Fruit fly (Drosophila melanogaster): ENCODE data around the gene CG13895.

The CG13895 gene

DNA sequence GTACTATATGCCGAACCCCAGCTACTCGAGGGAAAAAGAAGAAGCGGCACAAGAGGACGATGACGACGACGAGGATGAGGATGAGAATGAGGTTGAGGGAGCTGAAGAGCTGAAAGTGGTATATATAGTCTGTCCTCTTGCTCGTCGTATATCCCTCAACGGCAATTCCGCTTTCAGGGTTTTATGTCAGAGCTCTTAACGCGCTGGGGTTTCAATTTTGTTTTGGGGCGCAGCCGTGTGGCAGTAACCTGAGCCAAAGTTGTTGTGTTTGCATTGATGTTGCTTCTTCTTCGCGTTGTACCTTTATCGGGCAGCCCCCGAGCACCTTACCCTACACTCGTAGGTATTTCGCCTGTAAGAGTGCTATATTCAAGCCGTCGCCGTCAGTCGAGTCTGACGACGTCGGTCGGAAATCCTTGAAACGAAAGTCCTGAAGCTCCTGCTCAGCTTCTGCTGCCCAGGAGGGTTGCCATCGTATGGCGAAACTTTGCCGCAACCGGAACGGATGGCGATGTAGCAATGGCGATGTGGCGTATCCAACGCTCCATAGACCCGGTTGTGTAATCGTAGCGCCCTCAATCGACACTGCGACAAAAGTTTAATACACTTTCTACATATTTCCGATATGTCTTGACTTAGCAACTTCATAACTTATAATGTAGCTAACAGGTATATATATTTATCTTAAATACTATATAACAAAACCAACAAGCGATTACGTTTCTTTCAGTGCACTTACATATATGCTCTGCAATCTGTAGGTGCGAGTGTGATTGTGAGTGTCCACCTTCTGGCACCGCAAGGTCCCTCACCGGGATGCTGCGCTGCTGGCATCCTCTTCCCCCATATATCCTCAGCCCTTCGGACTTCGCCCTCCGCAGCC lies 3.1 kb downstream of the CG13895 start (continued):
- TF ChIP-seq CG15269 (tag; optimal IDR thresholded peaks at IDR 0.05) (no peak), ara (GFP tag; IDR thresholded peaks at IDR 0.05) (peak; percentile 56; the same call in 1 of the 2 replicates), CG34422 (GFP tag; IDR thresholded peaks at IDR 0.05) (0 out of 3 replicates have a peak, but pooled peaks have one; percentile 33), Doc3 (GFP tag; IDR thresholded peaks at IDR 0.05; ENCODE audit: partially characterized antibody) (no peak), CG13424 (tag; optimal IDR thresholded peaks at IDR 0.05) (no peak), CG10321 (GFP tag; IDR thresholded peaks at IDR 0.05) (no peak), Rx (GFP tag; IDR thresholded peaks at IDR 0.05) (no peak), Kr (GFP tag; optimal IDR thresholded peaks at IDR 0.05) (no peak), Myb (GFP tag; optimal IDR thresholded peaks at IDR 0.05) (no peak), Nf-YA (GFP tag; IDR thresholded peaks at IDR 0.05) (0 out of 2 replicates have a peak, but pooled peaks have one; percentile 25), chm (GFP tag; IDR thresholded peaks at IDR 0.05) (no peak), Oaz (GFP tag; IDR thresholded peaks at IDR 0.05) (no peak), CG11695 (GFP tag; IDR thresholded peaks at IDR 0.05) (0 out of 3 replicates have a peak, but pooled peaks have one; percentile 11), CG11456 (GFP tag; IDR thresholded peaks at IDR 0.05) (no peak), Ets65A (GFP tag) (peak; percentile 74), dysf (GFP tag; IDR thresholded peaks at IDR 0.05) (peak; percentile 56), repo (GFP tag; optimal IDR thresholded peaks at IDR 0.05) (no peak), CG13296 (GFP tag; optimal IDR thresholded peaks at IDR 0.05) (no peak), Opbp (GFP tag; IDR thresholded peaks at IDR 0.05; ENCODE audit: partially characterized antibody) (no peak), CG31441 (GFP tag; IDR thresholded peaks at IDR 0.05) (peak; percentile 45; the same call in 1 of the 2 replicates), CG6272 (GFP tag; IDR thresholded peaks at IDR 0.05) (no peak), twi (tag; optimal IDR thresholded peaks at IDR 0.05) (no peak), CG17612 (GFP tag; IDR thresholded peaks at IDR 0.05) (no peak), dimm (GFP tag; IDR thresholded peaks at IDR 0.05) (no peak), nmo (GFP tag; optimal IDR thresholded peaks at IDR 0.05) (peak; percentile 6), YL-1 (GFP tag; optimal IDR thresholded peaks at IDR 0.05) (no peak), vvl (GFP tag; IDR thresholded peaks at IDR 0.05) (peak; percentile 64; the same call in 1 of the 2 replicates), oc (tag; optimal IDR thresholded peaks at IDR 0.05) (no peak), Neu2 (GFP tag; optimal IDR thresholded peaks at IDR 0.05; ENCODE audit: borderline replicate concordance) (no peak), CG34224 (GFP tag; IDR thresholded peaks at IDR 0.05; ENCODE audit: partially characterized antibody) (no peak), CG8089 (GFP tag; optimal IDR thresholded peaks at IDR 0.05) (no peak), stwl (tag; optimal IDR thresholded peaks at IDR 0.05) (no peak), Dref (GFP tag; IDR thresholded peaks at IDR 0.05) (no peak), H15 (GFP tag; IDR thresholded peaks at IDR 0.05) (0 out of 3 replicates have a peak, but pooled peaks have one; percentile 34), Nf-YB (GFP tag; optimal IDR thresholded peaks at IDR 0.05) (no peak), luna (GFP tag; optimal IDR thresholded peaks at IDR 0.05) (no peak), GATAe (GFP tag; conservative IDR thresholded peaks at IDR 0.05) (no peak), Xbp1 (GFP tag; optimal IDR thresholded peaks at IDR 0.05) (peak; percentile 30), CG15601 (tag; optimal IDR thresholded peaks at IDR 0.05) (no peak), Lpt (GFP tag; optimal IDR thresholded peaks at IDR 0.05) (no peak), CG30403 (GFP tag; optimal IDR thresholded peaks at IDR 0.05) (no peak), p53 (GFP tag; optimal IDR thresholded peaks at IDR 0.05) (no peak), Sin3A (optimal IDR thresholded peaks at IDR 0.05) (no peak), corto (GFP tag; optimal IDR thresholded peaks at IDR 0.05) (no peak), pho (GFP tag; optimal IDR thresholded peaks at IDR 0.05) (no peak), danr (GFP tag; IDR thresholded peaks at IDR 0.05) (no peak), CG1832 (GFP tag; optimal IDR thresholded peaks at IDR 0.05) (no peak), eve (GFP tag; optimal IDR thresholded peaks at IDR 0.05) (no peak), lmd (GFP tag; IDR thresholded peaks at IDR 0.05) (0 out of 2 replicates have a peak, but pooled peaks have one; percentile 35), CG11247 (GFP tag; IDR thresholded peaks at IDR 0.05) (peak; percentile 25; the same call in 1 of the 2 replicates)

All from whole organism, embryonic.